Worm (Caenorhabditis elegans) whole organism, mixed stage, embryonic: ENCODE results near the gene dhrs-4.

ENCODE experiments used
- M03D4.4 ChIP-seq: sonication (generic microtip); optimal IDR thresholded peaks from 2 replicates; lab custom pipeline; 2017; ENCODE audit warnings: mild to moderate bottlenecking, missing genetic modification characterization, missing compliant biosample characterization
- bed-3 ChIP-seq: fragments of 200-800 bp; sonication (Bioruptor generic); optimal IDR thresholded peaks from 3 replicates; lab custom pipeline; 2018; ENCODE audit warnings: mild to moderate bottlenecking, missing genetic modification characterization, moderate library complexity, missing compliant biosample characterization
- blmp-1 ChIP-seq: fragments of 150-350 bp; optimal IDR thresholded peaks from 2 replicates; lab custom pipeline; 2014; ENCODE audit warnings: missing biosample characterization, missing genetic modification characterization
- ceh-39 ChIP-seq: fragments of 150-350 bp; optimal IDR thresholded peaks from 2 replicates; lab custom pipeline; 2014; ENCODE audit warnings: missing biosample characterization, missing genetic modification characterization
- ceh-43 ChIP-seq: fragments of 200-800 bp; sonication (Bioruptor generic); optimal IDR thresholded peaks from 2 replicates; lab custom pipeline; 2018; ENCODE audit warnings: mild to moderate bottlenecking, missing genetic modification characterization, moderate library complexity, missing compliant biosample characterization
- ceh-83 ChIP-seq: fragments of 200-800 bp; sonication (Bioruptor generic); optimal IDR thresholded peaks from 2 replicates; lab custom pipeline; 2018; ENCODE audit warnings: mild to moderate bottlenecking, missing genetic modification characterization, missing compliant biosample characterization
- ces-1 ChIP-seq: fragments of 150-350 bp; optimal IDR thresholded peaks from 2 replicates; lab custom pipeline; 2014; ENCODE audit warnings: missing biosample characterization, missing genetic modification reagents, missing genetic modification characterization
- drap-1 ChIP-seq: fragments of 200-800 bp; sonication (Bioruptor generic); optimal IDR thresholded peaks from 3 replicates; lab custom pipeline; 2018; ENCODE audit warnings: mild to moderate bottlenecking, missing genetic modification characterization, missing compliant biosample characterization
- elt-1 ChIP-seq: sonication (generic microtip); optimal IDR thresholded peaks from 2 replicates; lab custom pipeline; 2017; ENCODE audit warnings: missing genetic modification characterization, mild to moderate bottlenecking, missing compliant biosample characterization, antibody characterized with exemption, moderate library complexity, borderline replicate concordance; ENCODE audit not compliant: insufficient read depth
- elt-3 ChIP-seq: fragments of 150-350 bp; optimal IDR thresholded peaks from 2 replicates; lab custom pipeline; 2014; ENCODE audit warnings: missing biosample characterization, missing genetic modification characterization
- flh-1 ChIP-seq: fragments of 200-800 bp; sonication (Bioruptor generic); optimal IDR thresholded peaks from 2 replicates; lab custom pipeline; 2018; ENCODE audit warnings: mild to moderate bottlenecking, missing genetic modification characterization, moderate library complexity, missing compliant biosample characterization
- ham-2 ChIP-seq: fragments of 200-800 bp; sonication (Bioruptor generic); optimal IDR thresholded peaks from 2 replicates; lab custom pipeline; 2018; ENCODE audit warnings: mild to moderate bottlenecking, missing genetic modification characterization, missing compliant biosample characterization
- hlh-1 ChIP-seq: fragments of 150-350 bp; optimal IDR thresholded peaks from 2 replicates; lab custom pipeline; 2014; ENCODE audit warnings: missing biosample characterization, missing genetic modification reagents, missing genetic modification characterization
- lin-13 ChIP-seq: fragments of 150-350 bp; optimal IDR thresholded peaks from 2 replicates; lab custom pipeline; 2014; ENCODE audit warnings: missing biosample characterization, missing genetic modification characterization
- lin-32 ChIP-seq: fragments of 200-800 bp; sonication (Bioruptor generic); optimal IDR thresholded peaks from 2 replicates; lab custom pipeline; 2018; ENCODE audit warnings: mild to moderate bottlenecking, missing genetic modification characterization, missing compliant biosample characterization
- lsy-2 ChIP-seq: fragments of 150-350 bp; optimal IDR thresholded peaks from 2 replicates; lab custom pipeline; 2014; ENCODE audit warnings: missing biosample characterization, missing genetic modification characterization
- mab-5 ChIP-seq: fragments of 150-350 bp; optimal IDR thresholded peaks from 2 replicates; lab custom pipeline; 2014; ENCODE audit warnings: missing biosample characterization, missing genetic modification characterization
- mep-1 ChIP-seq: fragments of 150-350 bp; optimal IDR thresholded peaks from 2 replicates; lab custom pipeline; 2017; ENCODE audit warnings: missing biosample characterization, missing genetic modification reagents, missing genetic modification characterization, inconsistent platforms
- mls-2 ChIP-seq: sonication (generic microtip); optimal IDR thresholded peaks from 2 replicates; lab custom pipeline; 2016; ENCODE audit warnings: mild to moderate bottlenecking, missing genetic modification characterization, moderate library complexity, missing compliant biosample characterization
- nhr-12 ChIP-seq: fragments of 150-350 bp; optimal IDR thresholded peaks from 2 replicates; lab custom pipeline; 2014; ENCODE audit warnings: missing biosample characterization, missing genetic modification characterization
- nhr-2 ChIP-seq: fragments of 150-350 bp; optimal IDR thresholded peaks from 2 replicates; lab custom pipeline; 2014; ENCODE audit warnings: missing biosample characterization, missing genetic modification characterization
- nhr-237 ChIP-seq: fragments of 150-350 bp; optimal IDR thresholded peaks from 2 replicates; lab custom pipeline; 2014; ENCODE audit warnings: missing biosample characterization, missing genetic modification characterization
- nhr-28 ChIP-seq: fragments of 150-350 bp; optimal IDR thresholded peaks from 2 replicates; lab custom pipeline; 2014; ENCODE audit warnings: missing biosample characterization, missing genetic modification characterization
- nhr-76 ChIP-seq: sonication (generic microtip); optimal IDR thresholded peaks from 2 replicates; lab custom pipeline; 2017; ENCODE audit warnings: missing biosample characterization, missing genetic modification characterization
- pha-4 ChIP-seq: fragments of 150-350 bp; optimal IDR thresholded peaks from 2 replicates; lab custom pipeline; 2018; ENCODE audit warnings: missing biosample characterization, missing genetic modification reagents, missing genetic modification characterization
- sem-2 ChIP-seq: fragments of 200-800 bp; sonication (Bioruptor generic); optimal IDR thresholded peaks from 2 replicates; lab custom pipeline; 2018; ENCODE audit warnings: mild to moderate bottlenecking, missing genetic modification characterization, missing compliant biosample characterization
- snpc-4 ChIP-seq: fragments of 150-350 bp; optimal IDR thresholded peaks from 2 replicates; lab custom pipeline; 2014; ENCODE audit warnings: missing biosample characterization, missing genetic modification characterization
- sptf-1 ChIP-seq: sonication (generic microtip); optimal IDR thresholded peaks from 2 replicates; lab custom pipeline; 2017; ENCODE audit warnings: mild to moderate bottlenecking, missing genetic modification characterization, moderate library complexity, missing compliant biosample characterization
- tbx-8 ChIP-seq: fragments of 200-800 bp; sonication (Bioruptor generic); optimal IDR thresholded peaks from 2 replicates; lab custom pipeline; 2018; ENCODE audit warnings: mild to moderate bottlenecking, missing genetic modification characterization, moderate library complexity, missing compliant biosample characterization
- unc-120 ChIP-seq: sonication (generic microtip); optimal IDR thresholded peaks from 2 replicates; lab custom pipeline; 2017; ENCODE audit warnings: missing genetic modification characterization, missing compliant biosample characterization; ENCODE audit not compliant: poor library complexity, severe bottlenecking
- unc-39 ChIP-seq: fragments of 150-350 bp; optimal IDR thresholded peaks from 2 replicates; lab custom pipeline; 2014; ENCODE audit warnings: missing biosample characterization, missing genetic modification characterization
- unc-62 ChIP-seq: fragments of 150-350 bp; optimal IDR thresholded peaks from 2 replicates; lab custom pipeline; 2014; ENCODE audit warnings: missing biosample characterization, missing genetic modification reagents, missing genetic modification characterization
- zip-8 ChIP-seq: fragments of 150-350 bp; optimal IDR thresholded peaks from 2 replicates; lab custom pipeline; 2014; ENCODE audit warnings: missing biosample characterization, missing genetic modification characterization
- ztf-11 ChIP-seq: fragments of 150-350 bp; optimal IDR thresholded peaks from 2 replicates; lab custom pipeline; 2014; ENCODE audit warnings: missing biosample characterization, missing genetic modification characterization

dhrs-4 gene

DNA sequence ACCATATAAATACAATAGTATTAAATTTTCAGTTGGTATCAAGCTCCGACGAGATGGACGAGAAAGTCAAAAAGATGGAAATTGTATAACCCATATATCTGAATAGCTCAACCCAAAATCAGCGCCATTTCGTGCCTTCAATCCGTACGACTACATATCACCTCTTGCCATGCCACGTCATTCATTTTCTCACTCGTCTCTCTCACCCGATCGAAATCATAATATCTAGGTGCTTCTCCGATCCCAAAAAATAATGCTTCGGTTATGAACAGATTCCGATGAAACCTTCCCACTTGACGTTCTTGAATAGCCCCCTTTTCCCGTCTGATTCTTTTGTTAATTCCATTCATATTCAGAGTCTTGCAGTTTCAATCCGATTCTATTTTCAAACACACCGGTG is 41.0 kb upstream of the dhrs-4 start:
- TF ChIP-seq tbx-8 (no peak), lsy-2 (tag; lab: Kevin White, UChicago) (no peak)
- TF ChIP-seq, all 35 proteins: peak for 0

DNA sequence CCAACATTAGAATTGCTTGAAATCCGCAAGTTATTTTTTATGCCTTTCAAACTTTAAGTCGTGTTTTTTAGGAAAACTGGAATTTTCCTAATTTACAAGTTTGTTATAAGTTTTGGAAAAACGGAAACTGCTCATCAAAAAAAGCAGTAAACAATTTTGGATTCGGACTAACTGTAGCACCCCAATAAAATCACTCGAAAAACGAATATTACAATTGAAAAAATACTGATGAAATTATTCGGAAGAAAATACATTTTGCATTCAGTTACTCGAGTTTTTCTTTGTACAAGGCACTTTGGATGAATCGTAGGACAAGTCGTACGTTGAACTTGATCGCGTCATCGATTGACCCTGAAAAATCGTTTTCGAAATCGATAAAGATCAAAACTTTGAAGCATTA is 40.0 kb upstream of the dhrs-4 start:
- TF ChIP-seq nhr-12 = no peak
- TF ChIP-seq ceh-39 = no peak
- TF ChIP-seq pha-4 = no peak
- no peak for TF ChIP-seq tbx-8
- no peak for TF ChIP-seq bed-3 (GFP tag; lab: Kevin White, UChicago)
- TF ChIP-seq ceh-43 (GFP tag; lab: Kevin White, UChicago) = no peak
- no peak for TF ChIP-seq blmp-1 (tag; lab: Kevin White, UChicago)

DNA sequence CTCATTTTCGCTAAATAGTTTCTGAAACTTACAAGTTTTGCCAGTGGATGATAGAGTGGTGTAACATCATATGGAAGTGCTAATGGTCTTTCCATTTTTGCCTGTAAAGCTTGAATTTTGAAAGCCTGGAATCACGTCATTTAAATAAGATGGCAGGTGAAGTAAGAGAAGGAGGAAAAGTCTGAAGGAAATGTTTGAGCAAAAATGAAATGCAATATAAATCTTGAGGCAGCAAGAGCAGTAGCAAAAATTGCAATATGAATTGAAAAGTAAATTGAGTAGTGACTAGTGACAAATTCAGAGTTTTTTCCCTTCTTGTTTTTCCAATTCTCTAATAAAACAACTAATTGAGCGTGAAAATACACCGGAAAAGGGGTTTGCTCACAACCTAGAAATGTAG is 36.5 kb upstream of the dhrs-4 start, which contains the start of gene glb-24:
glb-24 (minus strand) TSS at position 101 of the 400 bp plus-strand sequence.
- no peak for TF ChIP-seq elt-1
- no peak for TF ChIP-seq pha-4
- no peak for TF ChIP-seq nhr-237 (tag; lab: Kevin White, UChicago)
- TF ChIP-seq tbx-8 = no peak
- TF ChIP-seq ztf-11 (tag; lab: Kevin White, UChicago) = no peak
- TF ChIP-seq M03D4.4 (tag; lab: Kevin White, UChicago) = no peak
- no peak for TF ChIP-seq ces-1
- TF ChIP-seq sem-2 = no peak
- TF ChIP-seq nhr-76 (tag; lab: Kevin White, UChicago) = no peak
- TF ChIP-seq ceh-83 (GFP tag; lab: Kevin White, UChicago) = no peak

DNA sequence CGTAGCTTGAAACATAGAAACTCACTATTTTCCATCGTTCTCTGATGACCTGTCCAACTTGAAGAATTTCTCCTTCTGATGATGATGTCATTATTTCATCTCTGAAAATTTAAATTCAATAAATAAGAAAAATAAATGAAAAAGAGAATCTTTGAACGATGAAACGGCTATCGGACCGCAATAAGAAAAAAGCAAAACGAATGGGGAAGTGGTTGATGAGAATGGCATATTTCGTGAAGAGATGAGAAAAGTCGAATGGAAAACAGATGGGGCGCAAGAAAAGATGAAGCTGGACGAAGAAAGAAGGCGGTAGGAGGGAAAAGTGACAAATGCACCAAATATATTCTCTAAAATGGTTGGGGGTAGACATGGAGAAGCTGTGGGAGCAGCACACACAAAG is 26.6 kb upstream of the dhrs-4 start, which contains the start of gene ttbk-7:
ttbk-7 (minus strand) TSS at position 101 of the 400 bp plus-strand sequence.
- TF ChIP-seq mep-1 (tag; lab: Kevin White, UChicago) = no peak
- no peak for TF ChIP-seq lin-32 (GFP tag; lab: Kevin White, UChicago)
- no peak for TF ChIP-seq lin-13 (tag; lab: Kevin White, UChicago)
- TF ChIP-seq ham-2 = no peak
- no peak for TF ChIP-seq M03D4.4 (tag; lab: Kevin White, UChicago)
- no peak for TF ChIP-seq zip-8
- no peak for TF ChIP-seq drap-1
- no peak for TF ChIP-seq ceh-39
- TF ChIP-seq hlh-1 = no peak
- TF ChIP-seq ceh-83 (GFP tag; lab: Kevin White, UChicago) = no peak
- TF ChIP-seq blmp-1 (tag; lab: Kevin White, UChicago) = no peak
- no peak for TF ChIP-seq elt-1
- TF ChIP-seq snpc-4 (tag; lab: Kevin White, UChicago) = no peak
- TF ChIP-seq nhr-28 = no peak
- no peak for TF ChIP-seq elt-3 (tag; lab: Kevin White, UChicago)
- no peak for TF ChIP-seq mab-5 (tag; lab: Kevin White, UChicago)
- no peak for TF ChIP-seq sptf-1 (tag; lab: Kevin White, UChicago)
- no peak for TF ChIP-seq nhr-2 (tag; lab: Kevin White, UChicago)
- TF ChIP-seq flh-1 (GFP tag; lab: Kevin White, UChicago) = no peak

DNA sequence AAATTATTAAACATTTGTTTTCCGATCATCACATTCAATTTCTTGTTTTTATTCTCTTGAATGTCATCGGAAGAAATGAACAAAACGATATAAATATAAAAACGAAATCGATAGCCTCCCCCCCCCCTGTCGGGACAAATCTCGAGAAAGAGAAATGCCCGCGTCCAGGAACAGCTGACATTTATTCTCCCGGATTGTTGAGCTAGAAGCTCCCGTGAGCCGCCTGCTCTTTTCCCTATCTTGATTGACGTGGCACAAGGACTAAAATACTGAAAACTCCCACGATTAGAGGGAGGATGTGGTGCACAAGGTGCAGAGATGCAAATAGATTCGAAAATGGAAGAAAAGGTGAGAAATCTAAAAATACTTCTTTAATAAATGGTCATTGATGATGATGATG is 25.6 kb upstream of the dhrs-4 start:
- TF ChIP-seq nhr-2 (tag; lab: Kevin White, UChicago) = no peak
- peak; percentile 95 for TF ChIP-seq hlh-1
- no peak for TF ChIP-seq ces-1
- TF ChIP-seq unc-120 = peak; percentile 57
- peak; percentile 80 for TF ChIP-seq unc-62 (GFP tag; lab: Kevin White, UChicago)
- TF ChIP-seq mls-2 (tag; lab: Kevin White, UChicago) = peak; percentile 15
- TF ChIP-seq lsy-2 (tag; lab: Kevin White, UChicago) = no peak

DNA sequence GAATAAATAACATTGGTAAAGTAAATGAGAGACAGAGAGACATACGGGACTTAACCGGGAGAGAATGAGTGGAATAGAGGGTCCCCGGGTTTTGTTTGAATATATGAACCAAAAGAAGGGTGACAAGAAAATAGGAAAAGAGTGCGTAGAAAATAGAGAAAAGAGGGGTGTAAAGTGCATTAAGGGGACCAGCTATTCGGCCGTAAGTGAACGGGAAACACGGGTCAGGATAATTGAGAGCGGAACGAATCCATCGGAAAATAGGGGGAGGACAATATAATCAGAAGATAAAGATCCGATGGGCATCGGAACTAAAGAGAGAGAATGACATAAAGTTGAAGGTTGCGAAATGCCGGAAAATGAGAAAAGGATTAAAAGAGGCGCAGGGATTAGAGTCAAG is 25.1 kb upstream of the dhrs-4 start:
- no peak for TF ChIP-seq unc-39
- peak; percentile 40 for TF ChIP-seq ham-2
- peak; percentile 35 for TF ChIP-seq hlh-1
- peak; percentile 73 for TF ChIP-seq mep-1 (tag; lab: Kevin White, UChicago)
- TF ChIP-seq ces-1 = peak; percentile 95
- TF ChIP-seq nhr-2 (tag; lab: Kevin White, UChicago) = peak; percentile 24
- peak; percentile 50 for TF ChIP-seq elt-1
- no peak for TF ChIP-seq lsy-2 (tag; lab: Kevin White, UChicago)
